Fruit fly (Drosophila melanogaster): ENCODE data around the gene lft.

Gene lft

DNA sequence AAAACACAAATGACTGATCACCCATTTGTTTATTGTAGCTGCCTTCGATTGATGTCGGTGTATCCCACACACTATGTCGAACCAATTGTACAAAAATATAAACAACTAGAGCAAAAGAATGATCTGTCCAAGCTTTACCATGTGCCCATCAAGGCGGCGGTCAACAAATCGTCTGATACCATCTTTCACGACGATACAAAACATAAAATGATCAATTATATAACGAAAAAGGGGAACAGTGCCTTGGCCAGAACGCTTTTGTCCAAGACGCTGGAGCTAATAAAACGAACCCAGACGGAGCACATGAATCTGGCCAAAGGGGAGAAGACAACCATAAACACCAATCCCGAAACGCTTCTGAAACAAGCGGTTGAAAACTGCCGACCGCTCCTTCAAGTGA lies 22.6 kb downstream of the lft start:
- TF ChIP-seq kay (GFP tag; ENCODE audit: borderline replicate concordance) (no peak), cic (GFP tag; optimal IDR thresholded peaks at IDR 0.05) (no peak), Clk (GFP tag; optimal IDR thresholded peaks at IDR 0.05) (no peak), CG11617 (GFP tag; optimal IDR thresholded peaks at IDR 0.05) (no peak), Mnt (GFP tag; optimal IDR thresholded peaks at IDR 0.05) (no peak), Hr96 (GFP tag; optimal IDR thresholded peaks at IDR 0.05) (no peak), CG33017 (tag; optimal IDR thresholded peaks at IDR 0.05) (no peak), ovo (GFP tag; optimal IDR thresholded peaks at IDR 0.05) (no peak), CG7101 (tag; optimal IDR thresholded peaks at IDR 0.05) (no peak), toe (GFP tag; optimal IDR thresholded peaks at IDR 0.05) (no peak), CG1620 (GFP tag; optimal IDR thresholded peaks at IDR 0.05) (no peak), cnc (optimal IDR thresholded peaks at IDR 0.05) (no peak), CG14711 (tag; optimal IDR thresholded peaks at IDR 0.05) (no peak), CG5204 (GFP tag; optimal IDR thresholded peaks at IDR 0.05) (no peak), CG7045 (GFP tag; optimal IDR thresholded peaks at IDR 0.05) (no peak), tj (GFP tag; optimal IDR thresholded peaks at IDR 0.05) (no peak)

DNA sequence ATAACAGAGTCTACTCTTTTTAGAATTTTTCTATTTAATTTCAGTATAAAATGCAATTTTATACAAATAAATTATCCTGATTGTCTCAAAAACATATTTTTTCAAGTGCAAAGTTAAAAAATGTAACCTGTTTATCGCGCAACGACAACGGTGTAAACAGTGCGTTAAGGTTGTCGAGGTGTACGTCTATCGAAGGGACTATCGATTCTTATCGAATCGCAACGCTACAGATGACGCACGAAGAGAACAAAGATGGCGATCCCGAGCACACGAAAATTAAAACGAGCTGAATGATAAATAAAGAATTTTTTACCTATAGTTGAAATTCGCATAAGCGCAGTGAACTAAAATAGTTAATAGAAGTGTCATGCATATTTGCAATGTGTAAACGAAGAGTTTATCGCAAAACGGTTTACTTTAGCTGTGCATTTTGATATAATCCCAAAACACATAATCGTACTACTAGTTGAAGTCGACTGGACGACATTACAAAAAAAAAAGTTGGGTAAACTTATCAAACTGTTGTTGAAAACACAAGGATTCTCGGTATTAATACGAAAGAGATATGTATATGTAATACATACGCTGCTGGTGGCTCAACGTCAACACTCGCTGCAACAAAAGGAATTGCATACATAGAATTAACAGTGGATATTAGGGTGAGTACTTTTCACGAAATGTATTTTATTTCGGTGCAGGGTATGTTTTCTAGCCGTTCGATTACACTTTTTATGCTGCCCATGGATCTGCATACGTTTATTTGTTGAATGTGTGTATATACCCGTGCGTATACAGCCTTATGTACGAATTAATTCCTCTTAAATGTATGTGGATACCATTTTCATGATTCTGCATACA lies 23.8 kb downstream of the lft start, which contains the start of gene da:
TSS of gene da (plus strand) at position 237 of the 858 bp plus-strand sequence.
- no peak for TF ChIP-seq Clk (GFP tag; optimal IDR thresholded peaks at IDR 0.05)
- TF ChIP-seq CG7101 (tag; optimal IDR thresholded peaks at IDR 0.05) = peak; percentile 62
- no peak for TF ChIP-seq toe (GFP tag; optimal IDR thresholded peaks at IDR 0.05)
- no peak for TF ChIP-seq ovo (GFP tag; optimal IDR thresholded peaks at IDR 0.05)
- peak; percentile 53 for TF ChIP-seq CG7045 (GFP tag; optimal IDR thresholded peaks at IDR 0.05)
- TF ChIP-seq cic (GFP tag; optimal IDR thresholded peaks at IDR 0.05) = peak; percentile 45
- TF ChIP-seq Crg-1 (GFP tag; optimal IDR thresholded peaks at IDR 0.05) = peak; percentile 33
- no peak for TF ChIP-seq Hr96 (GFP tag; optimal IDR thresholded peaks at IDR 0.05)
- peak; percentile 70 for TF ChIP-seq CG1620 (GFP tag; optimal IDR thresholded peaks at IDR 0.05)
- peak; percentile 63 for TF ChIP-seq CG14711 (tag; optimal IDR thresholded peaks at IDR 0.05)
- TF ChIP-seq CG11617 (GFP tag; optimal IDR thresholded peaks at IDR 0.05) = peak; percentile 74
- TF ChIP-seq pad (GFP tag; optimal IDR thresholded peaks at IDR 0.05) = peak; percentile 28
- TF ChIP-seq CG33017 (tag; optimal IDR thresholded peaks at IDR 0.05) = peak; percentile 49
- TF ChIP-seq cnc (optimal IDR thresholded peaks at IDR 0.05) = no peak
- peak; percentile 99 for TF ChIP-seq kay (GFP tag; ENCODE audit: borderline replicate concordance)
- peak; percentile 52 for TF ChIP-seq CG12768 (GFP tag; optimal IDR thresholded peaks at IDR 0.05)
- peak; percentile 69 for TF ChIP-seq Mnt (GFP tag; optimal IDR thresholded peaks at IDR 0.05)
- TF ChIP-seq bab1 (GFP tag; optimal IDR thresholded peaks at IDR 0.05) = peak; percentile 21
- peak; percentile 30 for TF ChIP-seq tj (GFP tag; optimal IDR thresholded peaks at IDR 0.05)
- TF ChIP-seq CG5204 (GFP tag; optimal IDR thresholded peaks at IDR 0.05) = no peak

DNA sequence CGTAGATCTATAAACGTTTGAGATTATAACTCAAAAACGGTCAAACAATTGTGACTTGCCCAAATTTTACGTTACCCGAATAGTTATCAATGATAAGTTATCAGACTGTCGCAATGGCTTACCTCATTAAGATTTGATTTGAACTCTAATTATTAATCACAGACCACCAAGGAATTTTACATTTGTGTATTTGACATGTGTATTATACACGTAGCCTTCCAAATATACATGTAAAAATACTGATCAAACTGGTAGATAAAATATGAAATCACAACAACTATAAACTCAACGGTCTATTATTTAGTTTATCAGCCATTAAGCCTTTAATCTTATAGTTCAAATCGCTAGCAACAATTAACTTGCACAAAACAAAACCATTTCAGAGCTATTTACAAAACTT lies 29.2 kb downstream of the lft start:
- no peak for TF ChIP-seq CG1620 (GFP tag; optimal IDR thresholded peaks at IDR 0.05)
- TF ChIP-seq kay (GFP tag; ENCODE audit: borderline replicate concordance) = no peak
- TF ChIP-seq toe (GFP tag; optimal IDR thresholded peaks at IDR 0.05) = no peak
- no peak for TF ChIP-seq Clk (GFP tag; optimal IDR thresholded peaks at IDR 0.05)
- no peak for TF ChIP-seq Mnt (GFP tag; optimal IDR thresholded peaks at IDR 0.05)
- TF ChIP-seq cic (GFP tag; optimal IDR thresholded peaks at IDR 0.05) = no peak
- TF ChIP-seq CG14711 (tag; optimal IDR thresholded peaks at IDR 0.05) = no peak
- no peak for TF ChIP-seq CG12768 (GFP tag; optimal IDR thresholded peaks at IDR 0.05)
- no peak for TF ChIP-seq tj (GFP tag; optimal IDR thresholded peaks at IDR 0.05)
- TF ChIP-seq bab1 (GFP tag; optimal IDR thresholded peaks at IDR 0.05) = no peak
- TF ChIP-seq cnc (optimal IDR thresholded peaks at IDR 0.05) = no peak
- TF ChIP-seq Crg-1 (GFP tag; optimal IDR thresholded peaks at IDR 0.05) = no peak

DNA sequence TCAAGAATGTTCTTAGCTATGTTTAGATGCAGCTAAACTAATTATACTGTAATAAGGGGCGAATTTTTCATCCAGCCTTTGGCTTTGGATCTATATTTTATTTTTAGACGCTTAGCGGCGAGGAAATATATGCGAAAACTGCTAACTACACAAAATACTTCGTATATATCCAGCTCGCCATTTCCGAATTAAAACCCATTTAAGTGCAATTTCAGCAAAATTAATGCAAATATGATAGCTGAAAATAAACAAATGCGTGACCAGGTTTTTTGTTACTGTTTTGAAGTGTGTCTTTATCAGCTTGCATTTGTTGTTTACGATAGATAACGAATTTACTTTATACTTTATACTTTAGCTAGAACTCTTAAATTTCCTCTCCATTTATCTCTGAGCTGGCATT lies 30.8 kb downstream of the lft start:
- TF ChIP-seq tj (GFP tag; optimal IDR thresholded peaks at IDR 0.05) (peak; percentile 96), Clk (GFP tag; optimal IDR thresholded peaks at IDR 0.05) (no peak), pad (GFP tag; optimal IDR thresholded peaks at IDR 0.05) (no peak)

DNA sequence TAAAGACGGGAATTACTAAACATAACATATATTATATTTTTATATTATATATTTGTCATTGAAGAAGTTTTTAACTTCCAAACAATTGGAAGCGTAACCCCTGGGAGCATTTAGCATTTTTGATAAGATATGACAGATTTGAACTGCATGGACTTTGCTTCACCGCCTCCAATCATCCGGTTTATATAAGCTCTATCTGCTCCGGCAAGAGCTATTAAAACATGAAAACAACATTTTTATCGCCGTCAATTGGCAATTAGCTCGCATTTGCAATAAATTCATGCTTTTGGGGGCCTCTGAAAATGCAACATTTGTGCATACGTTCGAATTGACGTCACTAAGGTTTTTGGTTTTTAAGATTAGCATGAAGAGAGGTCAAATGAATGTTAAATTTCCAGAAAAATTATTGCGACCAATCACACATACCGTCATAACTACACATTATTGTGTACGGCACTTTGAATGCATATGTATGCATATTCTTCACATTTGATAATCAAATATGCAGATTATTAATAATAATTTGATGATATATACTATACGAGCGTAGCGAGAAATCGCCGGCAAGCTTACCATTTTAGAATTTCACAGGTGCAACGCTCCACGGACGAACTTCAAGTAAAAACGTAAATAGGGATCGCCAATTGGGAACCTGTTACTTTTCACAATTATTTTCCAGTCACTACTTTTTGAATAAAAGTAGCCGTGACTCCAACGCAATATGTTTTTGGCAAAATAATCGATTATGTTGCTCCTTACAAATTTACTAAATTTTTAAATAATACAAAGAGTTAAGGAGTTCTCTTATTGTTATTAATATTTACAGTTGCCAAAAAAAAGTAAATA lies 31.6 kb downstream of the lft start, which contains the start of gene Mdh1:
TSS of gene Mdh1 (minus strand) at position 691 of the 846 bp plus-strand sequence.
- TF ChIP-seq bab1 (GFP tag; optimal IDR thresholded peaks at IDR 0.05) = peak; percentile 32
- TF ChIP-seq CG11617 (GFP tag; optimal IDR thresholded peaks at IDR 0.05) = peak; percentile 5
- TF ChIP-seq kay (GFP tag; ENCODE audit: borderline replicate concordance) = peak; percentile 79
- TF ChIP-seq CG33017 (tag; optimal IDR thresholded peaks at IDR 0.05) = peak; percentile 25
- TF ChIP-seq CG12768 (GFP tag; optimal IDR thresholded peaks at IDR 0.05) = peak; percentile 19
- no peak for TF ChIP-seq cnc (optimal IDR thresholded peaks at IDR 0.05)
- TF ChIP-seq Mnt (GFP tag; optimal IDR thresholded peaks at IDR 0.05) = peak; percentile 28
- TF ChIP-seq CG5204 (GFP tag; optimal IDR thresholded peaks at IDR 0.05) = no peak

DNA sequence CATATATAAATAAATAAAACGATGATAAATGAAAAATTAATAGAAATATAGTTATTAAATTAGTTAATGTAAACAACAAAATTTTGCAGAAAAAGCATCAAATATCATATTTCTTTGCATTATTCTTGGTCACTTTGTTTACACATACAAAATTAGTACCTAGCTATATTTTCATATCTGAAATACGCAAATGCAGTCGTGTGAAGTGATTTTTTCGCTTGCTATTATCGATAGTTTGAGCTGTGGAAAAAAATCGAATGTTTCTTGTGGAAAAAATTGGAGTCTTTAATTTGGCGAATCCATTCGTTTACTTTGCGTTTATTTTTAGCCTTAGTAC lies 32.2 kb downstream of the lft start, which contains the start of gene Cnot4:
TSS of gene Cnot4 (plus strand) at position 229 of the 337 bp plus-strand sequence.
- TF ChIP-seq CG11617 (GFP tag; optimal IDR thresholded peaks at IDR 0.05) = no peak

Data from whole organism, adult.